Worm (Caenorhabditis elegans) whole organism, dauer: ENCODE measurements around the gene C17F4.12.
"Not testable (repeated sequence)": the region's sequence is repeated elsewhere in the genome, so short reads cannot be mapped to it uniquely, and the experiment has no call there.

ENCODE experiments used
- unc-62 ChIP-seq: sonication (generic microtip); optimal IDR thresholded peaks from 2 replicates; lab custom pipeline; 2017; ENCODE audit warnings: missing biosample characterization, missing genetic modification reagents, missing genetic modification characterization

Gene C17F4.12

DNA sequence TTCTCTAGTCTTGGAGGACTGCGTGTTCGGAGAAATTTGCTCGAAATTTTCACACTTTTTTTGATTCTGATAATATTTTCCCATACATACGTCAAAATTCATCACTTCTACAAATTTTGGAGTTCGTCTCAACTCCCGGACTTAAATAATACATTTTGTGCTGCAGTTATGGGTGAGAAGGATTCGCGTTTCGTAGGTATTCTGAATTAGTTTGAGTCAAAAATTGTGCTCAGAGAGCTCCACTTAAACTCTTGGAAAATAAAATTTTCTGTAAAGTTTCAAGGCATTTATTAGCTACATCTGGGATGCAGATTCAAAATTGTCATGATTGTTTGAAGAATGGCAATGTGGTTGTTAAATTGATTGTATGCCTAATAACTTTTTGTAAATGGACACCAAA is 30.1 kb downstream of the C17F4.12 start, which contains the start of gene ZC239.4:
Gene ZC239.4 (plus strand): TSS at position 301 of the 400 bp plus-strand sequence.
- no peak for TF ChIP-seq unc-62

DNA sequence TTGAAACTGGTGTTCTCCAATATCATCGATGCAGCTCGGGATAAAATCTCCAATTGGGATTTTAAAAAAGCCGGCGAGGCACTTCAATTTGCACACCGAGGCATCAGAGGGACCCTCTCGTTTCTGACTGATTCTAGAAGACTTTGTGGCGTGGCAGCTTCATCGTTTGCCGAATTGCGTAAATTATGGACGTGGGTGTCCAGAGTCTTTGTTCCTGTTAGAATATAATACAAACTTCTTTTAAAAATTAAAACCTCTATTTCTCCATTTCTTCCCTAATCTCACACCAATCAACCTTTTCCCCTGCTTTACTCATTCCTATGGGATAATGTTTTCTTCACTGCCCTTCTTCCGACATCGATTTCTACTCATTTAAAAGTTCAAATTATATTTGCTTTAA is 33.6 kb downstream of the C17F4.12 start, which contains the start of gene ZC239.5:
Gene ZC239.5 (plus strand): TSS at position 301 of the 400 bp plus-strand sequence.
- TF ChIP-seq unc-62, result no peak

DNA sequence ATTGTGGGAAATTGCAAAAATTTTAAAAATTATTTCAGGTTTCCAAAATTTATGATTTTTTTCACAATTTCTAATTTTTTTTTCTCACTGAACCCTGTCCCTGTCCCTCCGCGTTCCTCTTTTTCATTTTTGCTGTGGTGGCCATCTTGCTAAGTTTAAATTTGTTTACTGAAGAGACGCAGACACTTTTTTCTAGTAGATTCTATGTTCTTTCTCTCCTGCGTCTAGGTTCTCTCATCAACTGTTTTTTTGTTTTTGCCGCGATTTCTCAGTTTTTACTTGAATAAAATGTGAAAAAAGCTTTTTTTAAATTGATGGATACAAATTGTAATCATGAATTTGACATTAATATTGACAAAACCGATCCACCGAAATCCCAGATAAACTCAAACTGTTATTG is 34.7 kb downstream of the C17F4.12 start, which contains the start of gene ZC239.6:
Gene ZC239.6 (plus strand): TSS at position 381 of the 400 bp plus-strand sequence.
- no peak for TF ChIP-seq unc-62

DNA sequence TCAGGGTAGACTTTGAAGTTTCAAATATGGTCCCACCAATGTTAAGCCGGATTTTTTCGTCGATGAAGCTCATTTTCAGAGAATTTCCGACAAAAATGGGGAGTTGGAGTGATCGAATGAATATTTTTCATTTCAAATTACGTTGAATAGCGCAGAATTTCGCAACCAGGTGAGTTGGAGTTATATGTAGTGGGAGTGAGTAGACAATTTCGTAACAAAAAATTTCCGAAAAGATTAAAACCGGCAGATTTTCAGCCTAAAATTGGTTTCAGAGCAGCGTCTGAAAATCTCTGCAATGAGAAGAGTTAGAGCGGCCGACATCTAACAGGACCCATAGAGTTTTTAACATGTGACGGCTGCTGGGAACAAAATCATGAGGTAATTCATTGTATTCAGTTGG is 35.3 kb downstream of the C17F4.12 start, which contains the start of gene sdz-35:
Gene sdz-35 (minus strand): TSS at position 101 of the 400 bp plus-strand sequence.
- no peak for TF ChIP-seq unc-62

DNA sequence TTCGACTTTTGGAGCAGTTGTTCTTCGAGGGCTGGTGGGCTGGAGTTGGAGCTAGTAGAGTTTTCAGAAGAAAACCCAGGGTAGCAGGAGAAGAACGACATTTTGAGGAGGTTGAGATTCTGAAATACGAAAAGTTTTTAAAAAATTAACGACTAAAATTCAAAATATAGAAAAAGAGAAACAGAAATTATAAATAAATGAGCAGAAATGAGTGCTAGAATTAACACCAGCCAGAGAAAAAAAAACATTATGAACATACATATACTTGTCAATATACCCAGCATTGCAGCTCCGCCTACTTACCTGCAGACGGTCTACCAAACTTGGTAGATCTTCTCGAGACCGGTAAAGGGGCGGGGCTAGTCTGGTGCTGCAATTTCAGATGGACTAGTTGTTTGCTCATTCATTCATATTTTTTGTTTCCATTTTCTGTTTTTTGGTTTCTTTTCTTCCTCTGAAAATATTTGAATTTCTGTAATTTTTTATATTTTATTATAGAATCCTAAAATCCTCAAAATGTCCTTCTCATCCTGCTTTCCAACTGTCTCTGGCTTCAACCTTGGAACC is 37.5 kb downstream of the C17F4.12 start, which contains the start of the genes ZC239.20 and ZC239.21:
Gene ZC239.20 (minus strand): TSS at position 101 of the 567 bp plus-strand sequence.
Gene ZC239.21 (plus strand): TSS at position 517 of the 567 bp plus-strand sequence.
- no peak for TF ChIP-seq unc-62

DNA sequence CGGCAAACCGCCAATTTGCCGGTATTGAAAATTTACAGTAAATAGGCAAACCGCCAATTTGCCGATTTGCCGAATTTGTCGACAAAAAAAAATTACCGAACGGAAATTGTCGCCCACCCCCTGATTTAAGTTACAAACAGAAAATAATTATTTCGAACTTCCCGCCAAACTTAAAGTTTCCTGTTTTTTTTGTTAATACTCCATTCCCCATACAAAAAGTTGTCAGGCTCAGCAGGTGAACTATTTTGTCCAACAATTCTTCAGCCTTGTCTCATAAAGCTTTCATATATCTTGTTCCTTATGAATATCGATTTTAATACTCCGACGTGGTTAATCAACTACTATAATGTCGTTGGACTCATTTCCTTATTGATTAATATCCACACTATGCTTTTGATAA is 40.6 kb downstream of the C17F4.12 start, which contains the start of gene sri-50:
Gene sri-50 (plus strand): TSS at position 301 of the 400 bp plus-strand sequence.
- TF ChIP-seq unc-62, result no peak

DNA sequence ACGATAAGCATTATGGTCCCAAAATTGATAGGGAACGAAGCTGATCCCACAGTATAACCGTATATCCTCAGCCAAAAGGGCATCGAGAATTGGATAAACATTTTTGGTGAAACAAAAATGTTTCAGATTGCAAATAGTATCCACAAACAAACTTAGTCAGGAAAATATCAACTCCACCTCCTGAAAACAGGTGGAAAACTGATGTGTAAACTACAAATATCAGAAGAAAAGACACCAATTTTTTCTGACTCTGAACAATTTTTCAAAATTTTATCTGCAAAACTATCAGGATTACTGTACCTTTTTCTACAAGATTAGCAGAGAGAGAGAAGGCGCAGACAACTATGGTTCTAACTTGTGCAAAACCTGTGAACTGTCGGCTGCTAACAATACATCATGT is 41.5 kb downstream of the C17F4.12 start, which contains the start of gene sri-53:
Gene sri-53 (minus strand): TSS at position 101 of the 400 bp plus-strand sequence.
- TF ChIP-seq unc-62, result no peak

DNA sequence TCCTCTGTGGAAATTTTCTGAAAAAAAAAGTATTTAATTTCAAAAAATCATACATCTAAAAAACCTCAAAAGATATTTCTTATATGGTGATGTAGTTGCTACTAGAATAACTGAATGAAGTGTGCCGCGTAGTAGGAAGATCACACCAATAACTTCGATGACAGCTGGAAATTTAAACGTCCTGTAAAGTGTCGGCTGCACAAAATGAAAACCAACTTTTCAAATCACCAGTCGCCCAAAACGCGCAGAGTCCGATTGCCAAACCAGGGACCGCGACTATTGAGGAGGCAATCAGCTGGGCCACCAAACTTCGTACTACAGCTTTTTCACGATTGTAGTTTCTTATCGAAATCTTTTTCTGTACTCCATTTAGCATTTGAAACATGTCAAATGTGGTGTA is 42.7 kb downstream of the C17F4.12 start, which contains the start of gene sri-48:
Gene sri-48 (minus strand): TSS at position 101 of the 400 bp plus-strand sequence.
- not testable (repeated sequence) for TF ChIP-seq unc-62

DNA sequence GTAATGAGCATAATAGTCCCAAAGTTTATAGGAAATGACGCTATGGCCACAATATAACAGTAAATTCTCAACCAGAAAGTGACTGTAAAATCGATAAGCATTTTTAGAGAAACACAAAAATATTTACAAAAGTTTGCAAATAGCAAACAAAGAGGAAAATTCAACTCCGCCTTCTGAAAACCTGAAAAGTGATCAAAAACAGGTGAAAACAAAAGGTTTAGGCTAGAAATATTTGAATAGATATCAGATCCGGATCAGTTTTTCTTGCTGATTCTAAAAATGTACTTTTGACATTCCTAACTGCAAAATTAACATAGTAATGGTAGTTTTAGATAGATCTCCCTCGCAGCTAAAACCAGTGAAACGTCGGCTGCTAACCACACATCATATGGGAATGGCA is 45.0 kb downstream of the C17F4.12 start, which contains the start of gene sri-51:
Gene sri-51 (minus strand): TSS at position 101 of the 400 bp plus-strand sequence.
- TF ChIP-seq unc-62, result no peak

DNA sequence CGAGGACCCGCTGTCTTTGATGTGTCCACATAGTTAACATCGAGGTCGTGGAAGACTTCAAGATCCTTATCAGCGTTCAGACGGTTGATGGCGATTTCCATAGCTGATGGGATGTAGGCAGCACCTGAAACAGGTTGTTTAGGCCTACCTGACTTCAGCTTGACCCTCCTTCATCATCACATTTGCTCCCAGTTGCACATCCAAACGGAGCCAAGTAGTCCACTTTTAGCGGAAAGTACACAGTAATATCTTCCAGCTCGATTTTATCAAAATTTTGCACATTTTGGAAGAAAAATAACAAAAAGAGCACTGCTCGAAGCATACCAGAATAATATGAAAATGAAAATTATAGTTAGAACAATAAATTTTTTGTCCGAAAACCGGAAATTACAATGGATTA is 47.0 kb downstream of the C17F4.12 start, which contains the start of gene gcy-15:
Gene gcy-15 (minus strand): TSS at position 101 of the 400 bp plus-strand sequence.
- no peak for TF ChIP-seq unc-62

DNA sequence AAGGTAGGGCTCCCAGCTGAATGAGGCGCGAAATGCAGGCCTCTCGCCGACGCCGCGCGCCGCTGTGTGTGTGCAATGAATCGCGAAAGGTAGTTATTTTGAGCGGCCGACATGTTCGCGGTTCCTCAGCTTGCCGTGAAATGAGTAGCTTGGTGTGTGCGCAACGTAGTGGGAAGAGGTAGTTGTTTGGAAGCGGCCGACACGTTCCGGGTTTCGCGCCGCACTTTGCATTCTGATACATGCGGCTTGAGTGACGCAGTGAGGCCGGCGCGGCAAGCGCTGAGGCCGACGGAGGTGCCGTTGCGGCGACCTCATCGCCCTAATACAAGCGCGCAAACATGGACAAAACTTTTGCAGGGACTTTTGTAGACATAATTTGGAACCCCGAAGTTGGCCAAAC is 48.2 kb downstream of the C17F4.12 start:
- TF ChIP-seq unc-62, result no peak
